Fruit fly (Drosophila melanogaster): ENCODE data around the gene BBS1.

- no peak for TF ChIP-seq usp (GFP tag; optimal IDR thresholded peaks at IDR 0.05)
- no peak for TF ChIP-seq EcR (GFP tag; optimal IDR thresholded peaks at IDR 0.05)
- no peak for TF ChIP-seq psq (optimal IDR thresholded peaks at IDR 0.05)
- TF ChIP-seq CG8478 (optimal IDR thresholded peaks at IDR 0.05), result no peak
- TF ChIP-seq pan (optimal IDR thresholded peaks at IDR 0.05), result no peak
These were observed 6.9 kb downstream of the BBS1 start for dm6 chr3L:7132593-7132992.
